Worm (Caenorhabditis elegans): ENCODE data around the gene msp-45.

Gene msp-45

DNA sequence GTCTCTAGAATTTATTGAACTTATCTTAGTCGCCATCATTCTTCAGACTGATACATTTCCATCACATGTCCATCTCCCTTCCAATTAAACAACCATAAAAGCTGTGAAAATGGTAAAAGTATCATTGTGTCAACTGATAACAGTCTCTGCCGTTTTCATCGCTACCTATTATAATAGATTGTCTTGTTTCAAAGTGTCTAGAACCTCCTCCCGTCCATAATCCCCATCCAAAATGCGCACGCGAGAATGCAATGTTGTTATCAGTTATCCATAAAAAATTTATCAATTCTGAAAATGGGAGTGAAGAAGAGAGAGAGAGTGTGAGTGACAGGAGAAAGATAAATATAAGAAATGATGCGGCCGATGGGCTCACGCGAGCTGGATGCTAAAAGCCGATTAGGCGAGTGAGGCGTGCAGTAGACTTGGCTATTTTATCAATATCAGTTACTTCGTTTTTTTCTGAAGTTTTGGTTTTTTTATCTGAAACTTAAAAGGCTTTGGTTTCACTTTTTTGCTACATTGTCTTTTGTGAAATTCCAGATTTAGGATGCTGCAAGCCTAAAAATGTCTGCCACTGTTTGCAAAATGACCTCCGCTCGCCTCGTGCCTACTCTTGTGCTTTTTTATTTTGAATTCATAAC lies 45.2 kb upstream of the msp-45 start:
- TF ChIP-seq lin-39 (tag; optimal IDR thresholded peaks at IDR 0.05) (no peak), nhr-11 (tag; optimal IDR thresholded peaks at IDR 0.05) (no peak), blmp-1 (tag; optimal IDR thresholded peaks at IDR 0.05; ENCODE audit: insufficient read depth) (no peak), unc-62 (GFP tag; optimal IDR thresholded peaks at IDR 0.05) (no peak), R02D3.7 (tag; optimal IDR thresholded peaks at IDR 0.05) (no peak), mbf-1 (tag; optimal IDR thresholded peaks at IDR 0.05) (no peak), gmeb-1 (tag; optimal IDR thresholded peaks at IDR 0.05) (peak; percentile 58), Y55F3AM.14 (GFP tag; optimal IDR thresholded peaks at IDR 0.05) (no peak), skn-1 (tag; optimal IDR thresholded peaks at IDR 0.05) (peak; percentile 17), ama-1 (optimal IDR thresholded peaks at IDR 0.05) (no peak), mdl-1 (tag; optimal IDR thresholded peaks at IDR 0.05) (peak in 1 of 2 experiments; percentile 38), mab-5 (tag; optimal IDR thresholded peaks at IDR 0.05) (no peak), unc-55 (GFP tag; optimal IDR thresholded peaks at IDR 0.05) (no peak), fos-1 (tag; optimal IDR thresholded peaks at IDR 0.05) (peak; percentile 81), unc-39 (tag; optimal IDR thresholded peaks at IDR 0.05) (no peak), peb-1 (tag; optimal IDR thresholded peaks at IDR 0.05) (no peak), lsy-2 (tag; optimal IDR thresholded peaks at IDR 0.05) (peak in 1 of 2 experiments; percentile 6), nhr-129 (tag; optimal IDR thresholded peaks at IDR 0.05) (peak; percentile 15), ceh-16 (tag; optimal IDR thresholded peaks at IDR 0.05) (no peak), sma-9 (GFP tag; optimal IDR thresholded peaks at IDR 0.05) (peak; percentile 32), sma-9 (tag; optimal IDR thresholded peaks at IDR 0.05) (no peak), nhr-77 (tag; optimal IDR thresholded peaks at IDR 0.05) (no peak), F13H6.1 (tag; optimal IDR thresholded peaks at IDR 0.05) (peak; percentile 59), egl-27 (tag; optimal IDR thresholded peaks at IDR 0.05) (no peak), nhr-237 (tag; optimal IDR thresholded peaks at IDR 0.05) (no peak), sma-3 (GFP tag; optimal IDR thresholded peaks at IDR 0.05) (peak; percentile 47), snpc-4 (tag; optimal IDR thresholded peaks at IDR 0.05) (peak; percentile 19)

DNA sequence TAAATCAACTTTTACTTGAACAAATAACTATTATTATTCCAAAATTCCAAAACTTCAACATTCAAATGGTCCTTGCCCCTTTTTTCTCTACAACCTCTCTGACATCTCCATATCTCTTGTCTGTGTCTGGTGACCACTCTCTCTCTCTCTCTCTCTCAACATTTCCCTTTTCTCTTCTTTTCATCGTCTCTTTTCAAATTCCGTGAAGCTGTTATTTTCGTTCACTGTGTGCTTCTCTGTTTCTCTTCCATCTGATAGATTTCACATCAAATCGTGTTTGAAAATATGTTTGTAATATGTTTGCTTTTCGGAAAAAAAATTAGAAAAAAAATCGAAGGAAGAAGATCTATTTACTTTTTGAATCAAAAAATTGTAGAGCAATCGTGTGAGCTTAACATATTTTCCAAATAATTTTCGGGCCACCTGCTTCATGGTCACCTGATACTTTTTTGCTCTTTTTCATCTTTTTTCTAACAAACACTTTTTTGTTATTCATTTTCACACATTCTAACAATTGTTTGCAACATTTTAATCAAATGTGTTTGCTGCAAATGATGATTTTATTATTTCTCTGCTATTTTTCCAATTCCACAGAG lies 44.2 kb upstream of the msp-45 start:
- peak; percentile 33 for TF ChIP-seq sma-9 (GFP tag; optimal IDR thresholded peaks at IDR 0.05)
- no peak for TF ChIP-seq sma-9 (tag; optimal IDR thresholded peaks at IDR 0.05)
- TF ChIP-seq snpc-4 (tag; optimal IDR thresholded peaks at IDR 0.05), result peak; percentile 6
- TF ChIP-seq dmd-4 (tag; optimal IDR thresholded peaks at IDR 0.05), result peak; percentile 48
- TF ChIP-seq blmp-1 (tag; optimal IDR thresholded peaks at IDR 0.05; ENCODE audit: insufficient read depth), result peak; percentile 29
- peak; percentile 60 for TF ChIP-seq F13H6.1 (tag; optimal IDR thresholded peaks at IDR 0.05)
- peak; percentile 3 for TF ChIP-seq fos-1 (tag; optimal IDR thresholded peaks at IDR 0.05)
- TF ChIP-seq nhr-6 (tag; optimal IDR thresholded peaks at IDR 0.05), result peak; percentile 51
- TF ChIP-seq nhr-10 (tag; optimal IDR thresholded peaks at IDR 0.05), result no peak
- no peak for TF ChIP-seq nhr-12 (tag; optimal IDR thresholded peaks at IDR 0.05)
- TF ChIP-seq nhr-129 (tag; optimal IDR thresholded peaks at IDR 0.05), result peak; percentile 55
- TF ChIP-seq lsy-2 (tag; optimal IDR thresholded peaks at IDR 0.05), result peak in 1 of 2 experiments; percentile 72
- TF ChIP-seq C34F6.9 (tag; optimal IDR thresholded peaks at IDR 0.05), result peak; percentile 72
- TF ChIP-seq sem-4 (tag; optimal IDR thresholded peaks at IDR 0.05), result no peak
- TF ChIP-seq unc-55 (GFP tag; optimal IDR thresholded peaks at IDR 0.05), result peak; percentile 49
- TF ChIP-seq lin-39 (tag; optimal IDR thresholded peaks at IDR 0.05), result no peak
- no peak for TF ChIP-seq alr-1 (tag; optimal IDR thresholded peaks at IDR 0.05)
- no peak for TF ChIP-seq lin-13 (GFP tag; optimal IDR thresholded peaks at IDR 0.05)
- TF ChIP-seq ama-1 (optimal IDR thresholded peaks at IDR 0.05), result peak; percentile 58

DNA sequence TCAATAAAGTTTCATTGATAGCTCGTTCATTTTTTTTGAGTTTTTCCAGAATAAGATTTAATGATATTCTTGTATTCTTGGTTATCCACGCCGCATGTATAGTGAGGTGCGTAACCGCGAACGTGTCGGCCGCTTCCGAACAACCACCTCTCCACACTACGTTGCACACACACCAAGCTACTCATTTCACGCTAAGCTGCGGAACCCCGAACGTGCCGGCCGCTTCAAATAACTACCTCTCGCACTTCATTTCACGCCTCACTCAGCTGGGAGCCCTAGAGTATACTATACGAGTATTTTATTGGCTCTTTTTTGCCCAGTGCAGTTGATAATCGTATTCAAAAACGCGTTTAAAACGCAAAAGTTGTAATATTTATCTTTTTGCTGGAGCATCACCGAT lies 43.3 kb upstream of the msp-45 start:
- peak; percentile 90 for TF ChIP-seq snpc-4 (tag; optimal IDR thresholded peaks at IDR 0.05)

DNA sequence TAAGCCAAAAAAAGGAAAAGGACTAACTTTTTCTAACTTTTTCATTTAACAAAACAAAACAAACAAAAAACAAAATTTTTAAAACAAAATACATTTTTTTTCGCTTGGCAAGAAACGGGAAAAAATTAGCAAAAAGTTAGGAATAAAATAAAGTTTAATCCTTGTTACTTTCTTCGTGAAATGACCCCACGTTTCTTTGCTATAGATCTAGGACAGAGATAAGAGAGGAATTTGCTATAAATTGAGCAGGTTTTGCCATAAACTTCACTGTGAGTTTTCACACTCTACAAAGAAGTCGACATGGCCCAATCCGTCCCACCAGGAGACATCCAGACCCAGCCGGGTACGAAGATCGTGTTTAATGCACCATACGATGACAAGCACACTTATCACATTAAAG lies 42.6 kb upstream of the msp-45 start, which contains the start of gene msp-50:
Gene msp-50 (plus strand): TSS at position 301 of the 400 bp plus-strand sequence.
- TF ChIP-seq nhr-12 (tag; optimal IDR thresholded peaks at IDR 0.05) (no peak), gmeb-1 (tag; optimal IDR thresholded peaks at IDR 0.05) (no peak), nhr-25 (tag; optimal IDR thresholded peaks at IDR 0.05) (no peak)
